Worm (Caenorhabditis elegans): Measurements from ENCODE around the gene F11A10.5.

The F11A10.5 gene

ce11 chrIV:12078907-12079523 is 14.9 kb upstream of the F11A10.5 start, which contains the start of gene lex-1:
TSS of gene lex-1 (plus strand) at chrIV:12079473.
- TF ChIP-seq mep-1 (tag; optimal IDR thresholded peaks at IDR 0.05) (peak; percentile 33), zip-8 (tag; optimal IDR thresholded peaks at IDR 0.05) (no peak), lsy-2 (tag; optimal IDR thresholded peaks at IDR 0.05) (peak; percentile 10)

- TF ChIP-seq unc-62 (GFP tag; optimal IDR thresholded peaks at IDR 0.05), result no peak
- no peak for TF ChIP-seq mls-2 (tag; optimal IDR thresholded peaks at IDR 0.05)
- TF ChIP-seq lin-13 (tag; optimal IDR thresholded peaks at IDR 0.05), result no peak
- no peak for TF ChIP-seq elt-3 (tag; optimal IDR thresholded peaks at IDR 0.05)
- no peak for TF ChIP-seq ces-1 (GFP tag; optimal IDR thresholded peaks at IDR 0.05)
- TF ChIP-seq lin-32 (GFP tag; optimal IDR thresholded peaks at IDR 0.05), result no peak
- TF ChIP-seq unc-120 (tag; optimal IDR thresholded peaks at IDR 0.05; ENCODE audit: poor library complexity, severe bottlenecking), result no peak
- TF ChIP-seq ceh-83 (GFP tag; optimal IDR thresholded peaks at IDR 0.05), result no peak
- TF ChIP-seq M03D4.4 (tag; optimal IDR thresholded peaks at IDR 0.05), result no peak
- no peak for TF ChIP-seq ztf-11 (tag; optimal IDR thresholded peaks at IDR 0.05)
- TF ChIP-seq hlh-1 (tag; optimal IDR thresholded peaks at IDR 0.05), result no peak
- no peak for TF ChIP-seq nhr-12 (tag; optimal IDR thresholded peaks at IDR 0.05)
- TF ChIP-seq sem-2 (GFP tag; optimal IDR thresholded peaks at IDR 0.05), result no peak
- no peak for TF ChIP-seq mep-1 (tag; optimal IDR thresholded peaks at IDR 0.05)
- TF ChIP-seq nhr-2 (tag; optimal IDR thresholded peaks at IDR 0.05), result no peak
- TF ChIP-seq ham-2 (GFP tag; optimal IDR thresholded peaks at IDR 0.05), result no peak
- no peak for TF ChIP-seq pha-4 (tag; optimal IDR thresholded peaks at IDR 0.05)
These were observed 13.1 kb upstream of the F11A10.5 start for ce11 chrIV:12080807-12081206.

- TF ChIP-seq drap-1 (GFP tag; optimal IDR thresholded peaks at IDR 0.05) (no peak), hlh-1 (tag; optimal IDR thresholded peaks at IDR 0.05) (no peak), unc-120 (tag; optimal IDR thresholded peaks at IDR 0.05; ENCODE audit: poor library complexity, severe bottlenecking) (no peak), nhr-12 (tag; optimal IDR thresholded peaks at IDR 0.05) (no peak), blmp-1 (tag; optimal IDR thresholded peaks at IDR 0.05) (no peak), M03D4.4 (tag; optimal IDR thresholded peaks at IDR 0.05) (no peak), nhr-28 (tag; optimal IDR thresholded peaks at IDR 0.05) (no peak), flh-1 (GFP tag; optimal IDR thresholded peaks at IDR 0.05) (no peak), nhr-76 (tag; optimal IDR thresholded peaks at IDR 0.05) (no peak), mls-2 (tag; optimal IDR thresholded peaks at IDR 0.05) (no peak), ceh-43 (GFP tag; optimal IDR thresholded peaks at IDR 0.05) (no peak)
These were observed 9.7 kb upstream of the F11A10.5 start, which contains the start of gene repo-1 for ce11 chrIV:12084178-12084577. TSS of gene repo-1 (plus strand) at chrIV:12084478.

DNA sequence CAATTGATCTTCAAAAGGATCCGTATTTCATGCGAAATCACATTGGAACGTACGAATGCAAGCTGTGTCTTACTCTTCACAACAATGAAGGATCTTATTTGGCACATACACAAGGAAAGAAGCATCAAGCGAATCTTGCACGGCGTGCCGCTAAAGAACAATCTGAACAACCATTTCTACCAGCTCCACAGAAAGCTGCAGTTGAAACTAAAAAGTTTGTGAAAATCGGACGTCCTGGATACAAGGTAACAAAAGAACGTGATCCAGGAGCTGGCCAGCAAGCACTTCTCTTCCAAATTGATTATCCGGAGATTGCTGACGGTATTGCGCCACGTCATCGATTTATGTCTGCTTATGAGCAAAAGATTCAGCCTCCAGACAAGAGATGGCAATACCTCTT is 9.3 kb upstream of the F11A10.5 start:
- TF ChIP-seq mab-5 (tag; optimal IDR thresholded peaks at IDR 0.05) (no peak), mls-2 (tag; optimal IDR thresholded peaks at IDR 0.05) (no peak), ztf-11 (tag; optimal IDR thresholded peaks at IDR 0.05) (no peak), blmp-1 (tag; optimal IDR thresholded peaks at IDR 0.05) (no peak), elt-1 (tag; optimal IDR thresholded peaks at IDR 0.05; ENCODE audit: borderline replicate concordance, insufficient read depth) (no peak), nhr-12 (tag; optimal IDR thresholded peaks at IDR 0.05) (no peak), unc-120 (tag; optimal IDR thresholded peaks at IDR 0.05; ENCODE audit: poor library complexity, severe bottlenecking) (no peak), ceh-83 (GFP tag; optimal IDR thresholded peaks at IDR 0.05) (no peak), sem-2 (GFP tag; optimal IDR thresholded peaks at IDR 0.05) (no peak), sptf-1 (tag; optimal IDR thresholded peaks at IDR 0.05) (no peak), nhr-28 (tag; optimal IDR thresholded peaks at IDR 0.05) (no peak), ceh-43 (GFP tag; optimal IDR thresholded peaks at IDR 0.05) (no peak), flh-1 (GFP tag; optimal IDR thresholded peaks at IDR 0.05) (no peak), cnd-1 (tag; optimal IDR thresholded peaks at IDR 0.05) (no peak), zip-8 (tag; optimal IDR thresholded peaks at IDR 0.05) (no peak)

- TF ChIP-seq bed-3 (GFP tag; optimal IDR thresholded peaks at IDR 0.05) (no peak), ceh-39 (tag; optimal IDR thresholded peaks at IDR 0.05) (no peak), nhr-2 (tag; optimal IDR thresholded peaks at IDR 0.05) (no peak), M03D4.4 (tag; optimal IDR thresholded peaks at IDR 0.05) (no peak), tbx-8 (GFP tag; optimal IDR thresholded peaks at IDR 0.05) (no peak), drap-1 (GFP tag; optimal IDR thresholded peaks at IDR 0.05) (no peak), ces-1 (GFP tag; optimal IDR thresholded peaks at IDR 0.05) (no peak), ceh-43 (GFP tag; optimal IDR thresholded peaks at IDR 0.05) (no peak), unc-62 (GFP tag; optimal IDR thresholded peaks at IDR 0.05) (no peak), elt-1 (tag; optimal IDR thresholded peaks at IDR 0.05; ENCODE audit: borderline replicate concordance, insufficient read depth) (no peak), ztf-11 (tag; optimal IDR thresholded peaks at IDR 0.05) (no peak), nhr-237 (tag; optimal IDR thresholded peaks at IDR 0.05) (no peak), nhr-76 (tag; optimal IDR thresholded peaks at IDR 0.05) (no peak), lsy-2 (tag; optimal IDR thresholded peaks at IDR 0.05) (no peak), zip-8 (tag; optimal IDR thresholded peaks at IDR 0.05) (no peak), lin-13 (tag; optimal IDR thresholded peaks at IDR 0.05) (no peak), blmp-1 (tag; optimal IDR thresholded peaks at IDR 0.05) (no peak)
These were observed 8.8 kb upstream of the F11A10.5 start, which contains the start of gene rbm-34 for ce11 chrIV:12085120-12085519. TSS of gene rbm-34 (plus strand) at chrIV:12085420.

All from whole organism, mixed stage, embryonic.